Worm (Caenorhabditis elegans) whole organism, L4 larva: ENCODE results near the gene mes-2.

Source experiments
- F37D6.2 ChIP-seq: sonication (generic microtip); optimal IDR thresholded peaks from 2 replicates; lab custom pipeline; 2016; ENCODE audit warnings: mild to moderate bottlenecking, missing genetic modification characterization, missing compliant biosample characterization
- F49E8.2 ChIP-seq: sonication (generic microtip); optimal IDR thresholded peaks from 2 replicates; lab custom pipeline; 2016; ENCODE audit warnings: missing compliant biosample characterization, mild to moderate bottlenecking, missing genetic modification characterization, borderline replicate concordance
- R02D3.7 ChIP-seq: fragments of 150-350 bp; sonication (generic microtip); optimal IDR thresholded peaks from 3 replicates; lab custom pipeline; 2014; ENCODE audit warnings: missing biosample characterization, missing genetic modification characterization
- T26A8.4 ChIP-seq: fragments of 200-800 bp; sonication (Bioruptor generic); IDR thresholded peaks from 2 replicates; pipeline ENCODE4 v1.3.6; 2022; ENCODE audit warnings: missing genetic modification characterization, missing compliant biosample characterization
- Y48G9A.11 ChIP-seq: fragments of 200-800 bp; sonication (Bioruptor generic); IDR thresholded peaks from 2 replicates; pipeline ENCODE4 v1.3.6; 2022; ENCODE audit warnings: missing genetic modification reagents, missing genetic modification characterization, missing compliant biosample characterization
- ZK337.2 ChIP-seq: fragments of 200-800 bp; sonication (Bioruptor generic); IDR thresholded peaks from 2 replicates; pipeline ENCODE4 v1.3.6; 2022; ENCODE audit warnings: missing genetic modification reagents, missing genetic modification characterization, missing compliant biosample characterization
- aha-1 ChIP-seq: fragments of 150-350 bp; peaks from one replicate; lab custom pipeline; 2014; ENCODE audit warnings: missing biosample characterization, missing genetic modification characterization
- arid-1 ChIP-seq: fragments of 200-800 bp; sonication (Bioruptor generic); conservative IDR thresholded peaks from 2 replicates; pipeline ENCODE4 v1.3.6; 2022; ENCODE audit warnings: missing genetic modification reagents, missing genetic modification characterization, missing compliant biosample characterization
- ceh-20 ChIP-seq: fragments of 200-800 bp; sonication (Bioruptor generic); IDR thresholded peaks from 2 replicates; pipeline ENCODE4 v1.3.6; 2022; ENCODE audit warnings: missing genetic modification reagents, missing genetic modification characterization, missing compliant biosample characterization
- ceh-28 ChIP-seq: fragments of 150-350 bp; optimal IDR thresholded peaks from 2 replicates; lab custom pipeline; 2014; ENCODE audit warnings: missing biosample characterization, missing genetic modification reagents, missing genetic modification characterization
- ces-1 ChIP-seq: fragments of 150-350 bp; sonication (generic microtip); optimal IDR thresholded peaks from 4 replicates; lab custom pipeline; 2014; ENCODE audit warnings: missing biosample characterization, missing genetic modification reagents, missing genetic modification characterization
- ctbp-1 ChIP-seq: fragments of 200-800 bp; sonication (Bioruptor generic); IDR thresholded peaks from 2 replicates; pipeline ENCODE4 v1.3.6; 2022; ENCODE audit warnings: missing genetic modification reagents, missing genetic modification characterization, missing compliant biosample characterization
- daf-16 ChIP-seq, 3 experiments: sonication (generic microtip); optimal IDR thresholded peaks; 2 replicates each; lab custom pipeline; 2016 to 2017; ENCODE audit warnings: missing genetic modification characterization in 3 of 3, missing genetic modification reagents in 3 of 3, mild to moderate bottlenecking in 2 of 3, missing compliant biosample characterization in 2 of 3, missing biosample characterization in 1 of 3, moderate library complexity in 1 of 3
- daf-19 ChIP-seq: fragments of 200-800 bp; sonication (Bioruptor generic); conservative IDR thresholded peaks from 2 replicates; pipeline ENCODE4 v1.3.6; 2022; ENCODE audit warnings: missing genetic modification characterization, missing compliant biosample characterization
- dmd-9 ChIP-seq: fragments of 200-800 bp; sonication (Bioruptor generic); IDR thresholded peaks from 2 replicates; pipeline ENCODE4 v1.3.6; 2022; ENCODE audit warnings: missing genetic modification reagents, missing genetic modification characterization, missing compliant biosample characterization
- dpl-1 ChIP-seq: fragments of 150-350 bp; optimal IDR thresholded peaks from 2 replicates; lab custom pipeline; 2014; ENCODE audit warnings: missing biosample characterization, missing genetic modification reagents, missing genetic modification characterization
- fkh-10 ChIP-seq: fragments of 150-350 bp; optimal IDR thresholded peaks from 2 replicates; lab custom pipeline; 2014; ENCODE audit warnings: missing biosample characterization, missing genetic modification reagents, missing genetic modification characterization
- hif-1 ChIP-seq, 2 experiments: sonication (generic microtip); optimal IDR thresholded peaks; 2 replicates each; lab custom pipeline; 2016 to 2017; ENCODE audit warnings: missing compliant biosample characterization in 2 of 2, missing genetic modification characterization in 2 of 2, missing genetic modification reagents in 2 of 2, missing genotype in 2 of 2, mild to moderate bottlenecking in 1 of 2
- hlh-11 ChIP-seq: fragments of 200-800 bp; sonication (Bioruptor generic); optimal IDR thresholded peaks from 2 replicates; lab custom pipeline; 2018; ENCODE audit warnings: mild to moderate bottlenecking, missing genetic modification characterization, missing compliant biosample characterization
- hlh-30 ChIP-seq: sonication (generic microtip); optimal IDR thresholded peaks from 2 replicates; lab custom pipeline; 2017; ENCODE audit warnings: antibody characterized with exemption, mild to moderate bottlenecking, missing genetic modification characterization, missing compliant biosample characterization; ENCODE audit not compliant: insufficient read depth
- hmg-1.1 ChIP-seq: fragments of 200-800 bp; sonication (Bioruptor generic); IDR thresholded peaks from 2 replicates; pipeline ENCODE4 v1.3.6; 2022; ENCODE audit warnings: missing genetic modification reagents, missing genetic modification characterization, missing compliant biosample characterization
- jun-1 ChIP-seq: fragments of 150-350 bp; optimal IDR thresholded peaks from 2 replicates; lab custom pipeline; 2014; ENCODE audit warnings: missing biosample characterization, missing genetic modification reagents, missing genetic modification characterization
- lin-1 ChIP-seq: fragments of 200-800 bp; sonication (Bioruptor generic); IDR thresholded peaks from 2 replicates; pipeline ENCODE4 v1.3.6; 2022; ENCODE audit warnings: missing genetic modification reagents, missing genetic modification characterization, missing compliant biosample characterization
- lin-15B ChIP-seq: fragments of 150-350 bp; sonication (generic microtip); optimal IDR thresholded peaks from 3 replicates; lab custom pipeline; 2014; ENCODE audit warnings: missing biosample characterization, missing genetic modification characterization
- lin-29 ChIP-seq: fragments of 200-800 bp; sonication (Bioruptor generic); IDR thresholded peaks from 2 replicates; pipeline ENCODE4 v1.3.6; 2022; ENCODE audit warnings: missing genetic modification reagents, missing genetic modification characterization, missing compliant biosample characterization
- lin-38 ChIP-seq: fragments of 200-800 bp; sonication (Bioruptor generic); IDR thresholded peaks from 2 replicates; pipeline ENCODE4 v1.3.6; 2022; ENCODE audit warnings: missing genetic modification reagents, missing genetic modification characterization, missing compliant biosample characterization
- lsy-2 ChIP-seq, 2 experiments: fragments of 150-350 bp in 1 of 2; sonication (generic microtip) in 1 of 2; optimal IDR thresholded peaks; 2 replicates each; lab custom pipeline; 2014 to 2017; ENCODE audit warnings: missing biosample characterization in 2 of 2, missing genetic modification characterization in 2 of 2
- madf-9 ChIP-seq: fragments of 200-800 bp; sonication (Bioruptor generic); conservative IDR thresholded peaks from 2 replicates; pipeline ENCODE4 v1.3.6; 2022; ENCODE audit warnings: missing genetic modification reagents, missing genetic modification characterization, missing compliant biosample characterization
- mdl-1 ChIP-seq, 2 experiments: fragments of 150-350 bp in 1 of 2; sonication (generic microtip) in 1 of 2; optimal IDR thresholded peaks; 2 replicates each; lab custom pipeline; 2014 to 2017; ENCODE audit warnings: missing biosample characterization in 2 of 2, missing genetic modification characterization in 2 of 2
- mep-1 ChIP-seq: fragments of 150-350 bp; sonication (generic microtip); optimal IDR thresholded peaks from 3 replicates; lab custom pipeline; 2014; ENCODE audit warnings: missing biosample characterization, missing genetic modification characterization
- mes-2 ChIP-seq: sonication (generic microtip); optimal IDR thresholded peaks from 2 replicates; lab custom pipeline; 2016; ENCODE audit warnings: missing genotype, mild to moderate bottlenecking, missing genetic modification characterization, missing compliant biosample characterization; ENCODE audit not compliant: poor library complexity, severe bottlenecking
- mxl-3 ChIP-seq: fragments of 200-800 bp; sonication (Bioruptor generic); optimal IDR thresholded peaks from 2 replicates; lab custom pipeline; 2018; ENCODE audit warnings: mild to moderate bottlenecking, missing genetic modification characterization, missing compliant biosample characterization
- nhr-102 ChIP-seq: sonication (generic microtip); optimal IDR thresholded peaks from 2 replicates; lab custom pipeline; 2016; ENCODE audit warnings: mild to moderate bottlenecking, missing genetic modification characterization, moderate library complexity, missing compliant biosample characterization
- nhr-11 ChIP-seq: fragments of 150-350 bp; optimal IDR thresholded peaks from 2 replicates; lab custom pipeline; 2014; ENCODE audit warnings: missing biosample characterization, missing genetic modification characterization
- nhr-25 ChIP-seq: sonication (generic microtip); optimal IDR thresholded peaks from 2 replicates; lab custom pipeline; 2017; ENCODE audit warnings: missing genetic modification characterization, mild to moderate bottlenecking, missing compliant biosample characterization, antibody characterized with exemption, moderate library complexity, borderline replicate concordance; ENCODE audit not compliant: insufficient read depth
- nhr-28 ChIP-seq: fragments of 150-350 bp; optimal IDR thresholded peaks from 2 replicates; lab custom pipeline; 2014; ENCODE audit warnings: missing biosample characterization, missing genetic modification characterization
- nhr-42 ChIP-seq: fragments of 200-800 bp; sonication (Bioruptor generic); IDR thresholded peaks from 2 replicates; pipeline ENCODE4 v1.3.6; 2022; ENCODE audit warnings: missing genetic modification characterization, missing compliant biosample characterization
- nhr-48 ChIP-seq: sonication (generic microtip); optimal IDR thresholded peaks from 2 replicates; lab custom pipeline; 2016; ENCODE audit warnings: mild to moderate bottlenecking, missing genetic modification characterization, missing compliant biosample characterization
- nhr-77 ChIP-seq: fragments of 150-350 bp; optimal IDR thresholded peaks from 2 replicates; lab custom pipeline; 2014; ENCODE audit warnings: missing biosample characterization, missing genetic modification characterization
- pha-4 ChIP-seq, 2 experiments: fragments of 150-350 bp in 1 of 2; fragments of 200-800 bp in 1 of 2; sonication (Bioruptor generic) in 1 of 2; IDR thresholded peaks in 1 of 2; optimal IDR thresholded peaks in 1 of 2; 2 replicates each; pipeline versions ENCODE4 v1.3.6 to Lab custom; 2014 to 2022; ENCODE audit warnings: missing genetic modification characterization in 2 of 2, missing genetic modification reagents in 2 of 2, missing biosample characterization in 1 of 2, missing compliant biosample characterization in 1 of 2
- rbr-2 ChIP-seq: sonication (generic microtip); optimal IDR thresholded peaks from 2 replicates; lab custom pipeline; 2016; ENCODE audit warnings: missing genotype, missing genetic modification characterization, missing compliant biosample characterization
- skn-1 ChIP-seq: fragments of 150-350 bp; optimal IDR thresholded peaks from 2 replicates; lab custom pipeline; 2014; ENCODE audit warnings: missing biosample characterization, missing genetic modification characterization
- snpc-1.2 ChIP-seq: fragments of 200-800 bp; sonication (Bioruptor generic); IDR thresholded peaks from 2 replicates; pipeline ENCODE4 v1.3.6; 2022; ENCODE audit warnings: missing genetic modification reagents, missing genetic modification characterization, missing compliant biosample characterization
- snpc-4 ChIP-seq: fragments of 150-350 bp; optimal IDR thresholded peaks from 2 replicates; lab custom pipeline; 2014; ENCODE audit warnings: missing biosample characterization, missing genetic modification characterization
- spr-3 ChIP-seq: fragments of 200-800 bp; sonication (Bioruptor generic); optimal IDR thresholded peaks from 2 replicates; lab custom pipeline; 2018; ENCODE audit warnings: mild to moderate bottlenecking, missing genetic modification characterization, missing compliant biosample characterization
- tra-1 ChIP-seq: fragments of 200-800 bp; sonication (Bioruptor generic); IDR thresholded peaks from 2 replicates; pipeline ENCODE4 v1.3.6; 2022; ENCODE audit warnings: missing genetic modification reagents, missing genetic modification characterization, missing compliant biosample characterization
- ztf-11 ChIP-seq: fragments of 150-350 bp; optimal IDR thresholded peaks from 2 replicates; lab custom pipeline; 2014; ENCODE audit warnings: missing biosample characterization, missing genetic modification characterization

The mes-2 gene

ce11 chrII:14393766-14394165 is 10.0 kb downstream of the mes-2 start:
- TF ChIP-seq aha-1 (tag; lab: Kevin White, UChicago), result peak; percentile 94
- no peak for TF ChIP-seq spr-3 (GFP tag; lab: Kevin White, UChicago)

ce11 chrII:14399595-14399994 is 15.8 kb downstream of the mes-2 start:
- peak; percentile 99 for TF ChIP-seq mes-2 (tag; lab: Kevin White, UChicago)
- peak; percentile 55 for TF ChIP-seq ces-1 (GFP tag; lab: Kevin White, UChicago)
- peak; percentile 56 for TF ChIP-seq nhr-102 (tag; lab: Kevin White, UChicago)
- TF ChIP-seq nhr-42 (GFP tag; lab: Robert Waterston, UW), result peak; percentile 54; the same call in 1 of the 2 replicates
- TF ChIP-seq R02D3.7 (tag; lab: Kevin White, UChicago), result peak; percentile 8
- peak; percentile 87 for TF ChIP-seq mxl-3 (GFP tag; lab: Kevin White, UChicago)
- TF ChIP-seq snpc-4 (tag; lab: Kevin White, UChicago), result no peak
- TF ChIP-seq daf-16 (GFP tag; optimal IDR thresholded peaks at IDR 0.05; lab: Kevin White, UChicago), result peak in 1 of 2 experiments; percentile 38
- peak; percentile 79 for TF ChIP-seq daf-16 (tag; optimal IDR thresholded peaks at IDR 0.05; lab: Kevin White, UChicago)
- 0 out of 2 replicates have a peak, but pooled peaks have one; percentile 40 for TF ChIP-seq madf-9 (GFP tag; lab: Robert Waterston, UW)
- TF ChIP-seq ceh-28, result peak; percentile 19
- peak; percentile 83 for TF ChIP-seq dpl-1 (GFP tag; lab: Kevin White, UChicago)
- TF ChIP-seq nhr-11 (tag; lab: Kevin White, UChicago), result peak; percentile 76
- TF ChIP-seq lin-15B, result peak; percentile 51
- no peak for TF ChIP-seq ctbp-1 (GFP tag; lab: Robert Waterston, UW)
- 0 out of 2 replicates have a peak, but pooled peaks have one; percentile 6 for TF ChIP-seq arid-1 (GFP tag; lab: Robert Waterston, UW)
- TF ChIP-seq snpc-1.2, result no peak
- peak; percentile 77 for TF ChIP-seq rbr-2 (tag; lab: Kevin White, UChicago)
- TF ChIP-seq jun-1 (tag; lab: Kevin White, UChicago), result peak; percentile 52
- TF ChIP-seq skn-1 (tag; lab: Kevin White, UChicago), result no peak
- TF ChIP-seq hlh-11, result peak; percentile 82
- TF ChIP-seq lin-38 (GFP tag; lab: Robert Waterston, UW), result peak; percentile 96
- TF ChIP-seq mep-1, result peak; percentile 91
- TF ChIP-seq lsy-2 (tag; optimal IDR thresholded peaks at IDR 0.05; lab: Kevin White, UChicago), result peak; percentile 47 to 94
- TF ChIP-seq nhr-77 (tag; lab: Kevin White, UChicago), result peak; percentile 99
- no peak for TF ChIP-seq ztf-11 (tag; lab: Kevin White, UChicago)
- peak; percentile 61 for TF ChIP-seq F37D6.2 (tag; lab: Kevin White, UChicago)
- peak; percentile 99 for TF ChIP-seq hlh-30 (tag; lab: Kevin White, UChicago)
- peak; percentile 77 for TF ChIP-seq hmg-1.1
- no peak for TF ChIP-seq lin-1 (GFP tag; lab: Robert Waterston, UW)
- peak; percentile 48 for TF ChIP-seq fkh-10 (GFP tag; lab: Kevin White, UChicago)
- TF ChIP-seq nhr-25 (tag; lab: Kevin White, UChicago), result peak; percentile 3
- TF ChIP-seq T26A8.4 (GFP tag; lab: Robert Waterston, UW), result peak; percentile 50
- TF ChIP-seq tra-1 (GFP tag; lab: Robert Waterston, UW), result no peak
- TF ChIP-seq daf-19 (GFP tag; lab: Robert Waterston, UW), result no peak
- peak; percentile 97 for TF ChIP-seq aha-1 (tag; lab: Kevin White, UChicago)
- peak in 1 of 2 experiments; percentile 82 for TF ChIP-seq hif-1 (tag; optimal IDR thresholded peaks at IDR 0.05; lab: Kevin White, UChicago)
- no peak for TF ChIP-seq F49E8.2 (tag; lab: Kevin White, UChicago)
- TF ChIP-seq lin-29 (GFP tag; lab: Robert Waterston, UW), result no peak
- TF ChIP-seq ZK337.2 (GFP tag; lab: Robert Waterston, UW), result no peak
- TF ChIP-seq nhr-48, result peak; percentile 30
- TF ChIP-seq nhr-28 (tag; lab: Kevin White, UChicago), result peak; percentile 86
- TF ChIP-seq pha-4 (GFP tag; IDR thresholded peaks at IDR 0.05; lab: Robert Waterston, UW), result peak; percentile 47; the same call in 1 of the 2 replicates
- no peak for TF ChIP-seq pha-4 (tag; optimal IDR thresholded peaks at IDR 0.05; lab: Kevin White, UChicago)
- TF ChIP-seq Y48G9A.11 (GFP tag; lab: Robert Waterston, UW), result no peak
- TF ChIP-seq mdl-1 (tag; optimal IDR thresholded peaks at IDR 0.05; lab: Kevin White, UChicago), result peak; percentile 79 to 96
- TF ChIP-seq ceh-20 (GFP tag; lab: Robert Waterston, UW), result no peak
- TF ChIP-seq dmd-9 (GFP tag; lab: Robert Waterston, UW), result no peak
